Fruit fly (Drosophila melanogaster) whole organism, wandering third instar larva: ENCODE measurements around the gene CG9920.

ENCODE experiments used
- Abd-B ChIP-seq: fragments of >200 bp; optimal IDR thresholded peaks from 2 replicates; lab custom pipeline; 2017; ENCODE audit warnings: missing biosample characterization, missing genetic modification characterization
- CG9705 ChIP-seq: fragments of 200-800 bp; sonication (Bioruptor generic); optimal IDR thresholded peaks from 2 replicates; lab custom pipeline; 2018; ENCODE audit warnings: missing biosample characterization, mild to moderate bottlenecking, missing genetic modification characterization
- CrebA ChIP-seq: fragments of 200-800 bp; sonication (Bioruptor generic); optimal IDR thresholded peaks from 2 replicates; lab custom pipeline; 2016; ENCODE audit warnings: missing biosample characterization, mild to moderate bottlenecking, missing genetic modification characterization, borderline replicate concordance
- Dfd ChIP-seq: fragments of >200 bp; optimal IDR thresholded peaks from 2 replicates; lab custom pipeline; 2017; ENCODE audit warnings: missing biosample characterization, missing genetic modification characterization
- Dif ChIP-seq: fragments of 200-275, 200-300 bp; sonication (Bioruptor generic); optimal IDR thresholded peaks from 2 replicates; lab custom pipeline; 2018; ENCODE audit warnings: missing biosample characterization, missing genetic modification characterization; ENCODE audit not compliant: partially characterized antibody
- GATAd ChIP-seq: sonication (Bioruptor generic); optimal IDR thresholded peaks from 2 replicates; lab custom pipeline; 2016; ENCODE audit warnings: missing biosample characterization, missing genetic modification characterization
- HLH106 ChIP-seq: fragments of 200-800 bp; optimal IDR thresholded peaks from 3 replicates; lab custom pipeline; 2019; ENCODE audit warnings: missing biosample characterization, mild to moderate bottlenecking, missing genetic modification characterization, moderate library complexity
- Hnf4 ChIP-seq: fragments of 200-800 bp; sonication (Bioruptor generic); optimal IDR thresholded peaks from 2 replicates; lab custom pipeline; 2016; ENCODE audit warnings: missing biosample characterization, mild to moderate bottlenecking, missing genetic modification characterization
- Hr78 ChIP-seq: fragments of >200 bp; optimal IDR thresholded peaks from 2 replicates; lab custom pipeline; 2017; ENCODE audit warnings: missing biosample characterization, missing genetic modification characterization
- Jra ChIP-seq: sonication (Bioruptor generic); optimal IDR thresholded peaks from 2 replicates; lab custom pipeline; 2016; ENCODE audit warnings: missing biosample characterization, missing genetic modification characterization
- Mio ChIP-seq: sonication (Bioruptor generic); optimal IDR thresholded peaks from 2 replicates; lab custom pipeline; 2016; ENCODE audit warnings: missing biosample characterization, missing genetic modification characterization
- N ChIP-seq: fragments of >200 bp; optimal IDR thresholded peaks from 2 replicates; lab custom pipeline; 2018; ENCODE audit warnings: missing biosample characterization, missing external identifiers, missing genetic modification characterization
- OdsH ChIP-seq: fragments of 200-800 bp; sonication (Bioruptor generic); optimal IDR thresholded peaks from 2 replicates; lab custom pipeline; 2016; ENCODE audit warnings: missing biosample characterization, mild to moderate bottlenecking, missing genetic modification characterization
- Rel ChIP-seq, 2 experiments: fragments of 200-800 bp; sonication (Bioruptor generic) in 1 of 2; optimal IDR thresholded peaks; 2 replicates in 1 of 2; 3 replicates in 1 of 2; lab custom pipeline; 2016 to 2019; ENCODE audit warnings: mild to moderate bottlenecking in 2 of 2, missing biosample characterization in 2 of 2, missing genetic modification characterization in 2 of 2, moderate library complexity in 1 of 2
- Sp1 ChIP-seq: fragments of 200-800 bp; sonication (Bioruptor generic); optimal IDR thresholded peaks from 3 replicates; lab custom pipeline; 2019; ENCODE audit warnings: missing biosample characterization, mild to moderate bottlenecking, missing genetic modification characterization, moderate library complexity
- Vsx2 ChIP-seq: fragments of 200-300, 225-300 bp; sonication (Bioruptor generic); optimal IDR thresholded peaks from 2 replicates; lab custom pipeline; 2018; ENCODE audit warnings: missing biosample characterization, missing genetic modification characterization; ENCODE audit not compliant: partially characterized antibody
- br ChIP-seq: fragments of 200-800 bp; sonication (Bioruptor generic); optimal IDR thresholded peaks from 2 replicates; lab custom pipeline; 2016; ENCODE audit warnings: missing biosample characterization, missing genetic modification characterization
- brk ChIP-seq: fragments of 200-800 bp; sonication (Bioruptor generic); optimal IDR thresholded peaks from 2 replicates; lab custom pipeline; 2016; ENCODE audit warnings: missing biosample characterization, mild to moderate bottlenecking, missing genetic modification characterization
- dl ChIP-seq, 2 experiments: fragments of 175-275, 200-275 bp in 1 of 2; fragments of 200-275 bp in 1 of 2; sonication (Bioruptor generic); optimal IDR thresholded peaks; lab custom pipeline; 2018; ENCODE audit warnings: mild to moderate bottlenecking in 2 of 2, missing biosample characterization in 2 of 2, missing genetic modification characterization in 2 of 2, moderate library complexity in 2 of 2; ENCODE audit not compliant: partially characterized antibody in 2 of 2, insufficient read depth in 1 of 2
- dmrt93B ChIP-seq: fragments of 200-800 bp; sonication (Bioruptor generic); optimal IDR thresholded peaks from 2 replicates; lab custom pipeline; 2018; ENCODE audit warnings: missing biosample characterization, mild to moderate bottlenecking, missing genetic modification characterization
- ey ChIP-seq: fragments of 200-800 bp; sonication (Bioruptor generic); optimal IDR thresholded peaks from 2 replicates; lab custom pipeline; 2016; ENCODE audit warnings: missing biosample characterization, missing genetic modification characterization
- foxo ChIP-seq, 2 experiments: fragments of 200-800 bp; sonication (Bioruptor generic); optimal IDR thresholded peaks; 2 replicates in 1 of 2; 3 replicates in 1 of 2; lab custom pipeline; 2016 to 2017; ENCODE audit warnings: missing biosample characterization in 2 of 2, missing genetic modification characterization in 2 of 2
- fru ChIP-seq: fragments of 200-800 bp; sonication (Bioruptor generic); optimal IDR thresholded peaks from 3 replicates; lab custom pipeline; 2016; ENCODE audit warnings: missing biosample characterization, mild to moderate bottlenecking, missing genetic modification characterization
- h ChIP-seq: fragments of 200-800 bp; sonication (Bioruptor generic); optimal IDR thresholded peaks from 3 replicates; lab custom pipeline; 2016; ENCODE audit warnings: missing biosample characterization, mild to moderate bottlenecking, missing genetic modification characterization
- lola ChIP-seq: fragments of >200 bp; optimal IDR thresholded peaks from 2 replicates; lab custom pipeline; 2017; ENCODE audit warnings: missing biosample characterization, missing genetic modification characterization
- pan ChIP-seq: fragments of >200 bp; optimal IDR thresholded peaks from 2 replicates; lab custom pipeline; 2017
- psq ChIP-seq: fragments of 200-800 bp; sonication (Bioruptor generic); optimal IDR thresholded peaks from 3 replicates; lab custom pipeline; 2017; ENCODE audit warnings: missing biosample characterization, mild to moderate bottlenecking, missing genetic modification characterization, moderate library complexity
- rgr ChIP-seq: fragments of 200-800 bp; sonication (Bioruptor generic); optimal IDR thresholded peaks from 3 replicates; lab custom pipeline; 2016; ENCODE audit warnings: missing biosample characterization, mild to moderate bottlenecking, missing genetic modification characterization
- sage ChIP-seq: fragments of 200-800 bp; sonication (Bioruptor generic); optimal IDR thresholded peaks from 2 replicates; lab custom pipeline; 2016; ENCODE audit warnings: missing biosample characterization, mild to moderate bottlenecking, missing genetic modification characterization
- sv ChIP-seq: fragments of 200-800 bp; sonication (Bioruptor generic); optimal IDR thresholded peaks from 3 replicates; lab custom pipeline; 2016; ENCODE audit warnings: missing biosample characterization, missing genetic modification characterization
- tai ChIP-seq: sonication (Bioruptor generic); optimal IDR thresholded peaks from 2 replicates; lab custom pipeline; 2016; ENCODE audit warnings: missing biosample characterization, missing genetic modification characterization
- usp ChIP-seq: fragments of >200 bp; optimal IDR thresholded peaks from 2 replicates; lab custom pipeline; 2017; ENCODE audit warnings: missing biosample characterization, missing genetic modification characterization
- woc ChIP-seq: sonication (Bioruptor generic); optimal IDR thresholded peaks from 2 replicates; lab custom pipeline; 2016; ENCODE audit warnings: missing biosample characterization, mild to moderate bottlenecking, missing genetic modification characterization

CG9920 gene

DNA sequence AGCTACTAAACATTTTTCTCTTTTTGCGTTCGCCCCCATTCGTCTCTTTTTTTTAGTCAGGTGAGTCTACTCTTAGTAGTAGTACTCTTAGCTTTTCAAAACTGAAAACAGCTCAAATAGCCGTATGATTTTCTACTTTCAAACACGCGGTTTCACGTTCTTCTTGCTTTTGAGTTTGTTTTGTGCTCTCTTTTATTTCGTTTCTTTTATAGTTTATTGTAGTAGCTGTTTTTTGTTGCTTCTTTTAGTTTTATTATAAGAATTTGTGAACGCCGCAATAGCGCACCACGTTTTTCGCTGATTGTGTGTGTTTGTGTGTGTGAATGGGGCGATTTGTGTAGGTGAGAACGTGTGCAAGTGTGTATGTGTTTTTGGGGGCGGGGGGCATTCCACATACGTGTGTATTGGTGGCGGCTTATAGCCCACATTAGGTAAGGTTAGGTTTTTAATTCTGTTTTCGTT lies 46.5 kb downstream of the CG9920 start:
- TF ChIP-seq Sp1, result no peak
- TF ChIP-seq N, result peak; percentile 54
- TF ChIP-seq Vsx2 (GFP tag; lab: Kevin White, UChicago), result no peak
- TF ChIP-seq Hnf4 (GFP tag; lab: Kevin White, UChicago), result no peak
- TF ChIP-seq woc (GFP tag; lab: Kevin White, UChicago), result no peak
- TF ChIP-seq CG9705 (GFP tag; lab: Kevin White, UChicago), result no peak
- TF ChIP-seq h (GFP tag; lab: Kevin White, UChicago), result peak; percentile 1
- TF ChIP-seq Rel (GFP tag; optimal IDR thresholded peaks at IDR 0.05; lab: Kevin White, UChicago), result no peak
- peak; percentile 11 for TF ChIP-seq Rel (tag; optimal IDR thresholded peaks at IDR 0.05; lab: Kevin White, UChicago)

DNA sequence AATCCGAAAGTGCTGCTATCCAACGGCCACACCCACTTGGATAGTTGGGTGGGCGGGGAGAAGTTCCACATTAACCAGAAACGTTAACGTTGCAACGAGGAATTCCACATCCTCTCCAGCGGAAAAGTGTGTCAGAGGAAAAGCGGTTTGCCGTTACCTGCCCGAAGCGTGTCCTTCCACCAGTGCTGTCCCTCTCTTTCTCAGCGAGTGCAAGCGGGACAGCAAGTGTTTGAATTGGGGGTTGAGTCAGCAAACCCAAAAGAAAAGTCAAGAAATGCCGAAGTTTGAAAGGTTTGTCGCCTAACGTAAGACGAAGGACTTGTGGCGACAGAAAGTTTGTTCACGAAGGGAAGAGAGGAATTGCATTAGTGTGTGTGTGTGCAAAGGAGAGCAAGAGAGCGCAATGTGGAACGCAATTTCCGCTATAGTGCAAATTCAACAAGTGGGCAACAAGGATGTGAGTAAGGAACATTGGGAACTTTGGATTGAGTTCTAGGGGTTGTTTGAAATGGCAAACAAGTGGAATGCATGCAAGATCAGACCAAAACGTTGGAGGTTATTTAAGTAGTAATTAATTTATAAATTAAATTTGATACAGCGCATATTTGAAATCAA lies 47.2 kb downstream of the CG9920 start:
- TF ChIP-seq usp, result no peak
- no peak for TF ChIP-seq brk (GFP tag; lab: Kevin White, UChicago)
- TF ChIP-seq sv (GFP tag; lab: Kevin White, UChicago), result no peak
- no peak for TF ChIP-seq OdsH (GFP tag; lab: Kevin White, UChicago)
- TF ChIP-seq rgr (GFP tag; lab: Kevin White, UChicago), result no peak
- TF ChIP-seq dmrt93B (GFP tag; lab: Kevin White, UChicago), result no peak
- TF ChIP-seq Abd-B (GFP tag; lab: Kevin White, UChicago), result no peak
- no peak for TF ChIP-seq br (GFP tag; lab: Kevin White, UChicago)
- no peak for TF ChIP-seq sage (GFP tag; lab: Kevin White, UChicago)
- no peak for TF ChIP-seq Dfd (GFP tag; lab: Kevin White, UChicago)
- no peak for TF ChIP-seq CrebA (GFP tag; lab: Kevin White, UChicago)
- TF ChIP-seq Vsx2 (GFP tag; lab: Kevin White, UChicago), result no peak
- no peak for TF ChIP-seq dl (GFP tag; optimal IDR thresholded peaks at IDR 0.05; lab: Kevin White, UChicago; ENCODE audit: insufficient read depth in 1 of 2, partially characterized antibody in 2 of 2)
- TF ChIP-seq Hr78 (GFP tag; lab: Kevin White, UChicago), result no peak
- no peak for TF ChIP-seq woc (GFP tag; lab: Kevin White, UChicago)
- TF ChIP-seq fru (GFP tag; lab: Kevin White, UChicago), result no peak
- TF ChIP-seq h (GFP tag; lab: Kevin White, UChicago), result no peak
- no peak for TF ChIP-seq Mio (GFP tag; lab: Kevin White, UChicago)

DNA sequence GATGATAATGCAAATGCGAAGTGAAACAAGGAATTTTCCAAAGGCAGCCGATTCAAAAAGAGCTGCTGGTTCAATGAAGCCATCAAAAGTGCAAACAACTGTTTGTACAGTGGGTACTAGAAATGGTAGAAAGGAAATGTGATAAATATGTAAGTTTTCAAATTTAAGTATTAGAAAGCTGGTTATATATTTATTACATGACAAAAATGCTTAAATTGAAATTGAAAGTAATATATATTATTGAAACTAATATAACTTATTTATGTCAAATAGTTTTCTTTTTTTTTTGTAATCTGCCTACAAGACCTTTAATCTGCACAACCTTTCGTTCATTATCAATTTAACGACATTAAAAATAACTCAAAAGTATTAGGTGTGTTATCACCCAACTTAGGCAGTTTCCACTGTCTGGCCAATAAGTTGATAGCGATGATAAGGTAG lies 49.2 kb downstream of the CG9920 start:
- TF ChIP-seq Dif (GFP tag; lab: Kevin White, UChicago), result no peak
- TF ChIP-seq HLH106 (tag; lab: Kevin White, UChicago), result peak; percentile 76
- peak; percentile 19 for TF ChIP-seq woc (GFP tag; lab: Kevin White, UChicago)
- TF ChIP-seq pan (lab: Kevin White, UChicago), result no peak
- TF ChIP-seq foxo (GFP tag; optimal IDR thresholded peaks at IDR 0.05; lab: Kevin White, UChicago), result peak in 1 of 2 experiments; percentile 79
- TF ChIP-seq Dfd (GFP tag; lab: Kevin White, UChicago), result peak; percentile 32
- TF ChIP-seq ey, result peak; percentile 45
- TF ChIP-seq Jra (GFP tag; lab: Kevin White, UChicago), result no peak
- TF ChIP-seq GATAd, result no peak
- TF ChIP-seq br (GFP tag; lab: Kevin White, UChicago), result no peak
- TF ChIP-seq brk (GFP tag; lab: Kevin White, UChicago), result peak; percentile 51
- TF ChIP-seq rgr (GFP tag; lab: Kevin White, UChicago), result peak; percentile 73
- no peak for TF ChIP-seq Rel (GFP tag; optimal IDR thresholded peaks at IDR 0.05; lab: Kevin White, UChicago)
- TF ChIP-seq Rel (tag; optimal IDR thresholded peaks at IDR 0.05; lab: Kevin White, UChicago), result no peak
- peak; percentile 69 for TF ChIP-seq h (GFP tag; lab: Kevin White, UChicago)
- TF ChIP-seq dmrt93B (GFP tag; lab: Kevin White, UChicago), result peak; percentile 44
- TF ChIP-seq lola (GFP tag; lab: Kevin White, UChicago), result no peak
- peak; percentile 30 for TF ChIP-seq Hnf4 (GFP tag; lab: Kevin White, UChicago)
- peak; percentile 8 for TF ChIP-seq tai (GFP tag; lab: Kevin White, UChicago)
- TF ChIP-seq psq (GFP tag; lab: Kevin White, UChicago), result peak; percentile 77
- peak; percentile 2 for TF ChIP-seq CG9705 (GFP tag; lab: Kevin White, UChicago)
- peak; percentile 81 for TF ChIP-seq OdsH (GFP tag; lab: Kevin White, UChicago)
- no peak for TF ChIP-seq dl (GFP tag; optimal IDR thresholded peaks at IDR 0.05; lab: Kevin White, UChicago; ENCODE audit: insufficient read depth in 1 of 2, partially characterized antibody in 2 of 2)
- TF ChIP-seq fru (GFP tag; lab: Kevin White, UChicago), result peak; percentile 66
- TF ChIP-seq Sp1, result peak; percentile 86
